Worm (Caenorhabditis elegans) whole organism, early embryonic: ENCODE measurements around the gene srbc-24.

Experiments
- aly-1 ChIP-seq: sonication (generic microtip); optimal IDR thresholded peaks from 2 replicates; lab custom pipeline; 2016; ENCODE audit warnings: missing genetic modification characterization, missing compliant biosample characterization
- ama-1 ChIP-seq: fragments of 150-350 bp; optimal IDR thresholded peaks from 2 replicates; lab custom pipeline; 2014
- ceh-13 ChIP-seq: fragments of 200-800 bp; sonication (Bioruptor generic); optimal IDR thresholded peaks from 2 replicates; lab custom pipeline; 2018; ENCODE audit warnings: mild to moderate bottlenecking, missing genetic modification characterization, missing compliant biosample characterization
- ceh-36 ChIP-seq: sonication (generic microtip); optimal IDR thresholded peaks from 2 replicates; lab custom pipeline; 2016; ENCODE audit warnings: missing genetic modification characterization, inconsistent platforms, missing compliant biosample characterization
- ets-7 ChIP-seq: sonication (generic microtip); optimal IDR thresholded peaks from 2 replicates; lab custom pipeline; 2016; ENCODE audit warnings: missing genotype, missing genetic modification characterization, missing compliant biosample characterization
- scrt-1 ChIP-seq: fragments of 200-800 bp; sonication (Bioruptor generic); IDR thresholded peaks from 2 replicates; pipeline ENCODE4 v1.3.6; 2022; ENCODE audit warnings: missing genetic modification characterization, missing compliant biosample characterization
- tbx-11 ChIP-seq: fragments of 200-800 bp; sonication (Bioruptor generic); IDR thresholded peaks from 2 replicates; pipeline ENCODE4 v1.3.6; 2022; ENCODE audit warnings: missing genetic modification characterization, missing compliant biosample characterization
- tbx-37 ChIP-seq: fragments of 200-800 bp; sonication (Bioruptor generic); conservative IDR thresholded peaks from 2 replicates; pipeline ENCODE4 v1.3.6; 2022; ENCODE audit warnings: missing genetic modification reagents, missing genetic modification characterization, missing compliant biosample characterization

DNA sequence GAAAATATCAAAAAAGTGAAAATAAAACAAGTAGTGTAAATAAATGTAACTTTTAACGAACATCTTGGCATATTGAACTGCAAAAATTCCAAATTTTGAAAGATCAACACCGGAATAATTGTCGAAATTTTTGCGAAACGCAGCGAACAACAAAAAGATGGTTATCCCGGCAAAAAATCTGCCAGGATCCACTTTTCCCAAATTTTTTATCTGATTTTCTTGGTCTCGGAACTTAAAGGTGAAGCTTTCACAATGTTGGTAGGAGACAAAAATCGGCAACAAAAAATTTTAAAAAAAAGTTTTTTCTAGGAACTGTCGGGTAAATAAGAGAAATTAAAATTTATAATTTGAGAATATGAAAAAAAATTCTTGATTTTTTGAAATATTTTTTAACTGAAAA lies 33.0 kb upstream of the srbc-24 start, which contains the start of gene bgnt-1.2:
- TF ChIP-seq ama-1 (lab: Kevin White, UChicago): no peak
- no peak for TF ChIP-seq aly-1
- TF ChIP-seq ets-7 (tag; lab: Kevin White, UChicago): no peak
- no peak for TF ChIP-seq tbx-11 (GFP tag; lab: Robert Waterston, UW)
- no peak for TF ChIP-seq ceh-13 (GFP tag; lab: Kevin White, UChicago)
- no peak for TF ChIP-seq tbx-37 (GFP tag; lab: Robert Waterston, UW)
- TF ChIP-seq scrt-1 (GFP tag; lab: Robert Waterston, UW): no peak
- TF ChIP-seq ceh-36 (tag; lab: Kevin White, UChicago): no peak
